Worm (Caenorhabditis elegans) whole organism, L4 larva: ENCODE measurements around the gene W03F8.4.

Experiments used
- F26F4.8 ChIP-seq: fragments of 200-800 bp; sonication (Bioruptor generic); conservative IDR thresholded peaks from 2 replicates; pipeline ENCODE4 v1.3.6; 2022; ENCODE audit warnings: missing genetic modification characterization, missing compliant biosample characterization
- F49E8.2 ChIP-seq: sonication (generic microtip); optimal IDR thresholded peaks from 2 replicates; lab custom pipeline; 2016; ENCODE audit warnings: missing compliant biosample characterization, mild to moderate bottlenecking, missing genetic modification characterization, borderline replicate concordance
- aly-2 ChIP-seq: sonication (generic microtip); optimal IDR thresholded peaks from 2 replicates; lab custom pipeline; 2018; ENCODE audit warnings: missing biosample characterization, missing genetic modification characterization
- lin-29 ChIP-seq: fragments of 200-800 bp; sonication (Bioruptor generic); IDR thresholded peaks from 2 replicates; pipeline ENCODE4 v1.3.6; 2022; ENCODE audit warnings: missing genetic modification reagents, missing genetic modification characterization, missing compliant biosample characterization
- nhr-76 ChIP-seq: fragments of 150-350 bp; optimal IDR thresholded peaks from 2 replicates; lab custom pipeline; 2014; ENCODE audit warnings: missing biosample characterization, missing genetic modification characterization
- unc-39 ChIP-seq: sonication (generic microtip); optimal IDR thresholded peaks from 2 replicates; lab custom pipeline; 2017; ENCODE audit warnings: missing biosample characterization, missing genetic modification characterization

- TF ChIP-seq lin-29 (GFP tag; lab: Robert Waterston, UW), result no peak
- TF ChIP-seq aly-2 (tag; lab: Kevin White, UChicago), result no peak
- TF ChIP-seq F26F4.8 (GFP tag; lab: Robert Waterston, UW), result no peak
- TF ChIP-seq F49E8.2 (tag; lab: Kevin White, UChicago), result no peak
- TF ChIP-seq unc-39 (tag; lab: Kevin White, UChicago), result no peak
- no peak for TF ChIP-seq nhr-76
These were observed 44.0 kb upstream of the W03F8.4 start for ce11 chrIV:5139972-5140371.
